Fruit fly (Drosophila melanogaster) whole organism, prepupa: ENCODE results near the gene ab.

Experiments used
- CG10669 ChIP-seq: fragments of 200-800 bp; sonication (Bioruptor generic); optimal IDR thresholded peaks from 3 replicates; lab custom pipeline; 2018; ENCODE audit warnings: missing biosample characterization, mild to moderate bottlenecking, missing genetic modification characterization, moderate library complexity
- CG11294 ChIP-seq: fragments of 200-800 bp; sonication (Bioruptor generic); IDR thresholded peaks from 2 replicates; pipeline ENCODE4 v1.3.6; 2022; ENCODE audit warnings: missing biosample characterization, missing genetic modification characterization
- CG11762 ChIP-seq: fragments of 200-800 bp; sonication (Bioruptor generic); optimal IDR thresholded peaks from 3 replicates; lab custom pipeline; 2016; ENCODE audit warnings: missing biosample characterization, missing genetic modification characterization; ENCODE audit not compliant: insufficient read depth
- CG11902 ChIP-seq: fragments of 200-800 bp; sonication (Bioruptor generic); optimal IDR thresholded peaks from 3 replicates; lab custom pipeline; 2016; ENCODE audit warnings: missing biosample characterization, missing genetic modification characterization
- CG1621 ChIP-seq: fragments of 200-800 bp; sonication (Bioruptor generic); optimal IDR thresholded peaks from 3 replicates; lab custom pipeline; 2018; ENCODE audit warnings: missing biosample characterization, mild to moderate bottlenecking, missing genetic modification characterization
- CG16779 ChIP-seq: fragments of 200-800 bp; sonication (Bioruptor generic); optimal IDR thresholded peaks from 3 replicates; lab custom pipeline; 2017; ENCODE audit warnings: missing biosample characterization, mild to moderate bottlenecking, missing genetic modification characterization
- CG32006 ChIP-seq: fragments of 200-800 bp; sonication (Bioruptor generic); optimal IDR thresholded peaks from 3 replicates; lab custom pipeline; 2017; ENCODE audit warnings: missing biosample characterization, mild to moderate bottlenecking, missing genetic modification characterization
- CG6163 ChIP-seq: fragments of 200-800 bp; sonication (Bioruptor generic); IDR thresholded peaks from 3 replicates; pipeline ENCODE4 v1.3.6; 2022; ENCODE audit warnings: missing biosample characterization, missing genetic modification characterization
- CG6276 ChIP-seq: fragments of 200-800 bp; sonication (Bioruptor generic); optimal IDR thresholded peaks from 2 replicates; lab custom pipeline; 2017; ENCODE audit warnings: missing biosample characterization, mild to moderate bottlenecking, missing genetic modification characterization
- CG6792 ChIP-seq: fragments of 200-800 bp; sonication (Bioruptor generic); optimal IDR thresholded peaks from 3 replicates; lab custom pipeline; 2016; ENCODE audit warnings: missing biosample characterization, missing genetic modification characterization
- CG6854 ChIP-seq: fragments of 200-800 bp; sonication (Bioruptor generic); optimal IDR thresholded peaks from 2 replicates; lab custom pipeline; 2017; ENCODE audit warnings: missing biosample characterization, mild to moderate bottlenecking, missing genetic modification characterization
- CG7368 ChIP-seq: fragments of 200-800 bp; sonication (Bioruptor generic); optimal IDR thresholded peaks from 3 replicates; lab custom pipeline; 2016; ENCODE audit warnings: missing biosample characterization, missing genetic modification characterization
- CG8119 ChIP-seq: fragments of 200-800 bp; sonication (Bioruptor generic); IDR thresholded peaks from 3 replicates; pipeline ENCODE4 v1.3.6; 2022; ENCODE audit warnings: missing biosample characterization, missing genetic modification characterization
- CG8632 ChIP-seq: fragments of 200-800 bp; sonication (Bioruptor generic); optimal IDR thresholded peaks from 3 replicates; lab custom pipeline; 2016; ENCODE audit warnings: missing biosample characterization, missing genetic modification characterization
- Eip75B ChIP-seq: fragments of 200-800 bp; sonication (Bioruptor generic); optimal IDR thresholded peaks from 3 replicates; lab custom pipeline; 2016; ENCODE audit warnings: missing biosample characterization, missing genetic modification characterization
- Eip78C ChIP-seq: fragments of 200-800 bp; sonication (Bioruptor generic); peaks from one replicate; lab custom pipeline; 2016; ENCODE audit warnings: missing biosample characterization, missing genetic modification characterization
- Eip93F ChIP-seq: fragments of 200-800 bp; sonication (Bioruptor generic); optimal IDR thresholded peaks from 2 replicates; lab custom pipeline; 2016; ENCODE audit warnings: missing biosample characterization, mild to moderate bottlenecking, missing genetic modification characterization
- Gug ChIP-seq: fragments of 200-800 bp; sonication (Bioruptor generic); IDR thresholded peaks from 2 replicates; pipeline ENCODE4 v1.3.6; 2022; ENCODE audit warnings: missing biosample characterization, missing genetic modification characterization
- Hr39 ChIP-seq: fragments of 200-800 bp; sonication (Bioruptor generic); optimal IDR thresholded peaks from 2 replicates; lab custom pipeline; 2016; ENCODE audit warnings: missing biosample characterization, missing genetic modification characterization
- Lpt ChIP-seq: fragments of 200-800 bp; sonication (Bioruptor generic); optimal IDR thresholded peaks from 3 replicates; lab custom pipeline; 2016; ENCODE audit warnings: missing biosample characterization, missing genetic modification characterization
- Met ChIP-seq: fragments of 200-800 bp; sonication (Bioruptor generic); optimal IDR thresholded peaks from 3 replicates; lab custom pipeline; 2016; ENCODE audit warnings: missing biosample characterization, missing genetic modification characterization
- OdsH ChIP-seq: fragments of 200-800 bp; sonication (Bioruptor generic); optimal IDR thresholded peaks from 3 replicates; lab custom pipeline; 2016; ENCODE audit warnings: missing biosample characterization, missing genetic modification characterization
- Smox ChIP-seq: fragments of 200-800 bp; sonication (Bioruptor generic); optimal IDR thresholded peaks from 3 replicates; lab custom pipeline; 2016; ENCODE audit warnings: missing biosample characterization, missing genetic modification characterization
- Sox14 ChIP-seq: fragments of 200-800 bp; sonication (Bioruptor generic); optimal IDR thresholded peaks from 3 replicates; lab custom pipeline; 2016; ENCODE audit warnings: missing biosample characterization, missing genetic modification characterization
- acj6 ChIP-seq: fragments of 200-800 bp; sonication (Bioruptor generic); optimal IDR thresholded peaks from 3 replicates; lab custom pipeline; 2016; ENCODE audit warnings: missing biosample characterization, missing genetic modification characterization
- cyc ChIP-seq: fragments of 200-800 bp; sonication (Bioruptor generic); optimal IDR thresholded peaks from 3 replicates; lab custom pipeline; 2016; ENCODE audit warnings: missing biosample characterization, missing genetic modification characterization
- dsx ChIP-seq: fragments of 200-800 bp; optimal IDR thresholded peaks from 3 replicates; lab custom pipeline; 2019; ENCODE audit warnings: missing biosample characterization, mild to moderate bottlenecking, missing genetic modification characterization, moderate library complexity; ENCODE audit not compliant: poor library complexity, severe bottlenecking
- eg ChIP-seq: fragments of 200-800 bp; sonication (Bioruptor generic); IDR thresholded peaks from 3 replicates; pipeline ENCODE4 v1.3.6; 2022; ENCODE audit warnings: missing biosample characterization, missing genetic modification characterization
- fd85E ChIP-seq: fragments of 200-800 bp; sonication (Bioruptor generic); optimal IDR thresholded peaks from 3 replicates; lab custom pipeline; 2016; ENCODE audit warnings: missing biosample characterization, missing genetic modification characterization
- fkh ChIP-seq: fragments of 200-800 bp; sonication (Bioruptor generic); optimal IDR thresholded peaks from 3 replicates; lab custom pipeline; 2017; ENCODE audit warnings: missing biosample characterization, mild to moderate bottlenecking, missing genetic modification characterization, moderate library complexity
- net ChIP-seq: fragments of 200-800 bp; sonication (Bioruptor generic); optimal IDR thresholded peaks from 3 replicates; lab custom pipeline; 2016; ENCODE audit warnings: missing biosample characterization, missing genetic modification characterization
- pdm3 ChIP-seq: fragments of 200-800 bp; sonication (Bioruptor generic); optimal IDR thresholded peaks from 3 replicates; lab custom pipeline; 2016; ENCODE audit warnings: missing biosample characterization, missing genetic modification characterization
- salr ChIP-seq, 2 experiments: fragments of 200-800 bp; sonication (Bioruptor generic); optimal IDR thresholded peaks; 3 replicates each; lab custom pipeline; 2016 to 2018; ENCODE audit warnings: missing biosample characterization in 2 of 2, missing genetic modification characterization in 2 of 2, mild to moderate bottlenecking in 1 of 2
- spab ChIP-seq: fragments of 200-800 bp; sonication (Bioruptor generic); optimal IDR thresholded peaks from 2 replicates; lab custom pipeline; 2017; ENCODE audit warnings: missing biosample characterization, mild to moderate bottlenecking, missing genetic modification characterization, missing genetic modification reagents
- svp ChIP-seq: fragments of 200-800 bp; sonication (Bioruptor generic); peaks from one replicate; lab custom pipeline; 2016; ENCODE audit warnings: missing biosample characterization, missing genetic modification characterization
- vri ChIP-seq: fragments of 200-800 bp; sonication (Bioruptor generic); optimal IDR thresholded peaks from 3 replicates; lab custom pipeline; 2016; ENCODE audit warnings: missing biosample characterization, mild to moderate bottlenecking, missing genetic modification characterization

The ab gene

DNA sequence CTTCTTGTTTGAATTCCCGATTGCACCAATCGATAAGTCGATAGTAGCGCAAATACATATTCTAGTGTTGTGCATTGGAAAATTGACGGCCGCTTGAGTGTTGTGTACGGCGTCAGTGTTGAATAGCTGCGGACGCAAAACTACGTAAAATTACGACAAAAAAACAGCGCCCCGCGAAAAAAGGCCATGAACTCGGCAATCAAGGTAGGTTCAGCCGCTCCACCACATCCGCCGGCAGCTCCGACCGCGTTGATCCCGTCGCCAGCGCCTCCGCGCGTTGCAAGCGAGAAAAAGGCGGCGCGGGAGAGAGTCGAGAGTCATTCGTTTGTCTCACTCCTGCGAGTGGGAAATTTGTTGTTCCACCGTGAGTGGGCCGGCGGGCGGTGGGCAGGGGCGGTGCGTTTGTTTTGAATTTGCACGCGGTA, 67.5 kb downstream of the ab start, which contains the start of gene CG33695 (continued):
- TF ChIP-seq cyc (GFP tag; lab: Kevin White, UChicago): peak; percentile 72
- TF ChIP-seq CG6854 (GFP tag; lab: Kevin White, UChicago): no peak
- TF ChIP-seq Gug (GFP tag; lab: Robert Waterston, UW): no peak
- no peak for TF ChIP-seq CG11762 (GFP tag; lab: Kevin White, UChicago)
- peak; percentile 64 for TF ChIP-seq CG6792 (GFP tag; lab: Kevin White, UChicago)
- TF ChIP-seq pdm3 (GFP tag; lab: Kevin White, UChicago): no peak
- no peak for TF ChIP-seq net (GFP tag; lab: Kevin White, UChicago)
- TF ChIP-seq CG16779 (tag; lab: Kevin White, UChicago): no peak
- TF ChIP-seq Met (GFP tag; lab: Kevin White, UChicago): no peak
- no peak; the same call in 2 of the 3 replicates for TF ChIP-seq CG6163
- TF ChIP-seq Eip93F (GFP tag; lab: Kevin White, UChicago): no peak
- no peak for TF ChIP-seq CG32006 (GFP tag; lab: Kevin White, UChicago)
- TF ChIP-seq eg: no peak
- TF ChIP-seq CG8119 (GFP tag; lab: Robert Waterston, UW): no peak
- TF ChIP-seq acj6: no peak
- no peak for TF ChIP-seq dsx (GFP tag; lab: Kevin White, UChicago)
- TF ChIP-seq Eip75B: no peak
- peak; percentile 55 for TF ChIP-seq fkh (GFP tag; lab: Kevin White, UChicago)
- no peak for TF ChIP-seq spab (GFP tag; lab: Kevin White, UChicago)
- TF ChIP-seq Lpt (GFP tag; lab: Kevin White, UChicago): no peak
- no peak for TF ChIP-seq CG6276 (GFP tag; lab: Kevin White, UChicago)
- no peak for TF ChIP-seq OdsH (GFP tag; lab: Kevin White, UChicago)
- no peak for TF ChIP-seq CG11294
- TF ChIP-seq CG10669 (GFP tag; lab: Kevin White, UChicago): no peak
- no peak for TF ChIP-seq CG7368 (GFP tag; lab: Kevin White, UChicago)
- TF ChIP-seq svp (GFP tag; lab: Kevin White, UChicago): no peak
- no peak for TF ChIP-seq salr (GFP tag; optimal IDR thresholded peaks at IDR 0.05; lab: Kevin White, UChicago)

DNA sequence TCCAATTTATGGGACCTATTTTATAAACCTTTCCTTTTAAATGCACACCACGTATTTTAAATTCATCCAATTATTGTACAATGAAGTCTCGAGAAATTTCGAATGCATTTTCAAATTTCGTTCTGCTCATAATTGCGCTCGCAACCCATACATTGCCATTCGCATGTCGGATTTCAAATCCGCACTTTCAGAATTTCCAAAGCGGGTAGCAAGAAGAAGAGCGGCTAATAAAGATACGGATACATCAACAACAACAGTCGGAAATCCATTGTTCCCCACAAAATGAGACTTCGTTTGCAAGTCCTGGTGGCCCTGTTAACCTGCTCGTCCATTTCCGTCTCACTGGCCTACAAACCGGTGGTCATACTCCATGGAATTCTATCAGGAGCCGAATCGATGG, 69.6 kb downstream of the ab start, which contains the start of gene Ppt2:
Gene Ppt2 (plus strand): TSS at position 209 of the 400 bp plus-strand sequence.
- TF ChIP-seq CG11762 (GFP tag; lab: Kevin White, UChicago) (no peak), dsx (GFP tag; lab: Kevin White, UChicago) (no peak), Eip75B (no peak), Eip78C (GFP tag; lab: Kevin White, UChicago) (no peak), CG8632 (no peak), CG1621 (peak; percentile 77), Sox14 (GFP tag; lab: Kevin White, UChicago) (peak; percentile 80)

- no peak for TF ChIP-seq Eip75B
- no peak for TF ChIP-seq net (GFP tag; lab: Kevin White, UChicago)
- no peak for TF ChIP-seq OdsH (GFP tag; lab: Kevin White, UChicago)
- no peak for TF ChIP-seq Hr39
- no peak for TF ChIP-seq cyc (GFP tag; lab: Kevin White, UChicago)
- TF ChIP-seq fd85E (GFP tag; lab: Kevin White, UChicago): no peak
- no peak for TF ChIP-seq CG8632
- TF ChIP-seq Smox (GFP tag; lab: Kevin White, UChicago): no peak
- no peak for TF ChIP-seq CG16779 (tag; lab: Kevin White, UChicago)
- TF ChIP-seq CG6163: no peak
- no peak for TF ChIP-seq CG11902 (GFP tag; lab: Kevin White, UChicago)
- no peak for TF ChIP-seq CG6792 (GFP tag; lab: Kevin White, UChicago)
- TF ChIP-seq vri (GFP tag; lab: Kevin White, UChicago): no peak
- TF ChIP-seq svp (GFP tag; lab: Kevin White, UChicago): no peak
- TF ChIP-seq, all 60 proteins: peak for 0
Measured at dm6 chr2L:11281930-11282329, 71.5 kb downstream of the ab start, which contains the start of gene mre11. Gene mre11 (plus strand): TSS chr2L:11282090.
